Worm (Caenorhabditis elegans) whole organism, L3 larva: ENCODE data around the gene pix-1.

Experiments
- ama-1 ChIP-seq: fragments of 150-350 bp; optimal IDR thresholded peaks from 2 replicates; lab custom pipeline; 2018
- daf-12 ChIP-seq: fragments of 150-350 bp; optimal IDR thresholded peaks from 2 replicates; lab custom pipeline; 2014; ENCODE audit warnings: missing biosample characterization, missing genetic modification reagents, missing genetic modification characterization
- egl-27 ChIP-seq: sonication (generic microtip); optimal IDR thresholded peaks from 4 replicates; lab custom pipeline; 2017; ENCODE audit warnings: missing biosample characterization, missing genetic modification reagents, missing genetic modification characterization
- mml-1 ChIP-seq: fragments of 150-350 bp; sonication (generic microtip); optimal IDR thresholded peaks from 3 replicates; lab custom pipeline; 2014; ENCODE audit warnings: missing biosample characterization, missing genetic modification characterization

DNA sequence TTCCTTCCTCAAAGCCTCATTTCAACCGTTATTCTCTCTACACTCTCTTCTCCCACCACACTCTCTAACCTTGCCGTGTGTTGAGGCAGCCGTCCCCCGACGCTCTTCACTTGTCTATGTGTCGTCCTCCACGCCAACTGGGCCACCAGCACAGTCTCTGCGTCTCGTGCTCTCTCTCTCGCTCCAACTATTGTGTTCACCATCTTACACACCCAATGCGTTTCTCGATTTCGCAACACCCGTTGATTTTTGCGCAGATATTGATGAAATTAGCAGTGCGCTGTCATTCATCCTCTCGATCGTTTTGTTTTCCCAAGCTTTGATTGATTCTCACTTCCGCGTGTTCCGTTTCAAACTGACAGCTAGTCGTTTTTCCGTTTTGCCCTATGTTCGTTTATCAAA is 40.0 kb upstream of the pix-1 start:
- TF ChIP-seq egl-27: no peak
- no peak for TF ChIP-seq daf-12
- no peak for TF ChIP-seq mml-1
- no peak for TF ChIP-seq ama-1 (lab: Kevin White, UChicago)
